Fruit fly (Drosophila melanogaster): ENCODE measurements around the gene Ogdh.

dm6 chr3L:17007041-17007471 is 52.4 kb downstream of the Ogdh start:
- TF ChIP-seq sage (GFP tag; optimal IDR thresholded peaks at IDR 0.05) = no peak
- TF ChIP-seq Hr78 (GFP tag; optimal IDR thresholded peaks at IDR 0.05) = no peak
- TF ChIP-seq dmrt93B (GFP tag; optimal IDR thresholded peaks at IDR 0.05) = no peak

All from whole organism, wandering third instar larva.